Worm (Caenorhabditis elegans): ENCODE measurements around the gene sea-1.

DNA sequence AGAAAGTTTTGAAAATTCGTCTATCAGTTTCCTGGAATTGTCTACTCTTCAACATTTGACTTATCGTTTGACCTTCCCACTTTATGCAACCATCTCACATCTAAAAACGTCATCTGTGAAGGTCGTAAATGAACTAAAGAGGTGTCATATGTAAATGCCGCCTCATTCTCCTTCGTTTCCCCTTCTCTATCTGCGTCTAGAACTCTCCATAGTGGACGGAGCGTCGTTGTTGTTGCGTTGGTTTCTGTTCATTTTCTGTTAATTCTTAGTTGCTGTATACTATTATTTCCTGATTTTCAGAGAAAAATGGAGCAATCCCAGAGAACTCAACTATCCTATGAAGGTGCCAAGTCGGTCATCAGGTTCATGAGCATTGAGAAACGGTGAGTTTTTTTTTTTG, 43.6 kb upstream of the sea-1 start, which contains the start of gene fbxc-52:
- TF ChIP-seq Y79H2A.3 (GFP tag; conservative IDR thresholded peaks at IDR 0.05), result no peak
- no peak for TF ChIP-seq F55B11.4 (tag; optimal IDR thresholded peaks at IDR 0.05; ENCODE audit: borderline replicate concordance, insufficient read depth)
- TF ChIP-seq F52B5.7 (tag; optimal IDR thresholded peaks at IDR 0.05), result no peak
- TF ChIP-seq nfya-1 (tag; optimal IDR thresholded peaks at IDR 0.05; ENCODE audit: borderline replicate concordance, insufficient read depth), result no peak
- TF ChIP-seq ama-1 (optimal IDR thresholded peaks at IDR 0.05), result no peak
- TF ChIP-seq ama-1 (GFP tag; optimal IDR thresholded peaks at IDR 0.05), result no peak
- TF ChIP-seq lin-35 (GFP tag; optimal IDR thresholded peaks at IDR 0.05), result no peak

Data from whole organism, young adult.